Fruit fly (Drosophila melanogaster) whole organism, embryonic: ENCODE data around the gene CG14207.

ENCODE experiments used
- Antp ChIP-seq: fragments of 200-800 bp; sonication (Bioruptor generic); optimal IDR thresholded peaks from 3 replicates; lab custom pipeline; 2016; ENCODE audit warnings: missing biosample characterization, missing genetic modification characterization
- Atf-2 ChIP-seq: fragments of 200-800 bp; sonication (Bioruptor generic); optimal IDR thresholded peaks from 2 replicates; lab custom pipeline; 2016; ENCODE audit warnings: missing biosample characterization, missing genetic modification characterization
- CG10147 ChIP-seq: fragments of 200-800 bp; sonication (Bioruptor generic); optimal IDR thresholded peaks from 2 replicates; lab custom pipeline; 2019; ENCODE audit warnings: missing biosample characterization, mild to moderate bottlenecking, missing genetic modification characterization, moderate library complexity
- CG1024 ChIP-seq: fragments of 200-800 bp; sonication (Bioruptor generic); IDR thresholded peaks from 2 replicates; pipeline ENCODE4 v1.3.6; 2022; ENCODE audit warnings: missing biosample characterization, missing genetic modification characterization
- CG10543 ChIP-seq: fragments of 200-800 bp; sonication (Bioruptor generic); optimal IDR thresholded peaks from 3 replicates; lab custom pipeline; 2017; ENCODE audit warnings: missing biosample characterization, mild to moderate bottlenecking, missing genetic modification characterization, moderate library complexity
- CG11696 ChIP-seq: fragments of 200-800 bp; sonication (Bioruptor generic); IDR thresholded peaks from 2 replicates; pipeline ENCODE4 v1.3.6; 2022; ENCODE audit warnings: missing biosample characterization, missing genetic modification characterization
- CG12942 ChIP-seq: fragments of 200-800 bp; sonication (Bioruptor generic); optimal IDR thresholded peaks from 3 replicates; lab custom pipeline; 2016; ENCODE audit warnings: missing biosample characterization, missing genetic modification characterization
- CG13424 ChIP-seq: fragments of 200-800 bp; sonication (Bioruptor generic); optimal IDR thresholded peaks from 2 replicates; lab custom pipeline; 2019; ENCODE audit warnings: missing biosample characterization, mild to moderate bottlenecking, missing genetic modification characterization, moderate library complexity
- CG14441 ChIP-seq: fragments of 200-800 bp; sonication (Bioruptor generic); IDR thresholded peaks from 2 replicates; pipeline ENCODE4 v1.3.6; 2022; ENCODE audit warnings: missing biosample characterization, missing genetic modification characterization
- CG16779 ChIP-seq: fragments of 200-800 bp; sonication (Bioruptor generic); IDR thresholded peaks from 2 replicates; pipeline ENCODE4 v1.3.6; 2022; ENCODE audit warnings: missing biosample characterization, missing genetic modification characterization
- CG17802 ChIP-seq: fragments of 200-800 bp; sonication (Bioruptor generic); optimal IDR thresholded peaks from 2 replicates; lab custom pipeline; 2018; ENCODE audit warnings: missing biosample characterization, mild to moderate bottlenecking, missing genetic modification characterization, moderate library complexity
- CG18764 ChIP-seq: fragments of 200-800 bp; sonication (Bioruptor generic); optimal IDR thresholded peaks from 3 replicates; lab custom pipeline; 2016; ENCODE audit warnings: missing biosample characterization, missing genetic modification characterization
- CG4360 ChIP-seq: fragments of 200-800 bp; sonication (Bioruptor generic); IDR thresholded peaks from 2 replicates; pipeline ENCODE4 v1.3.6; 2022; ENCODE audit warnings: missing biosample characterization, missing genetic modification characterization
- CG4424 ChIP-seq: fragments of 200-800 bp; sonication (Bioruptor generic); optimal IDR thresholded peaks from 3 replicates; lab custom pipeline; 2016; ENCODE audit warnings: missing biosample characterization, missing genetic modification characterization
- CG4707 ChIP-seq: fragments of 200-800 bp; sonication (Bioruptor generic); optimal IDR thresholded peaks from 2 replicates; lab custom pipeline; 2018; ENCODE audit warnings: missing biosample characterization, mild to moderate bottlenecking, missing genetic modification characterization, moderate library complexity
- CG4820 ChIP-seq: fragments of 200-800 bp; sonication (Bioruptor generic); optimal IDR thresholded peaks from 3 replicates; lab custom pipeline; 2016; ENCODE audit warnings: missing biosample characterization, missing genetic modification characterization
- CG7372 ChIP-seq: fragments of 200-800 bp; sonication (Bioruptor generic); IDR thresholded peaks from 2 replicates; pipeline ENCODE4 v1.3.6; 2022; ENCODE audit warnings: missing biosample characterization, missing genetic modification characterization
- CG7786 ChIP-seq: fragments of 200-800 bp; sonication (Bioruptor generic); optimal IDR thresholded peaks from 2 replicates; lab custom pipeline; 2016; ENCODE audit warnings: missing biosample characterization, missing genetic modification characterization
- CG9797 ChIP-seq: fragments of 200-800 bp; sonication (Bioruptor generic); optimal IDR thresholded peaks from 3 replicates; lab custom pipeline; 2018; ENCODE audit warnings: missing biosample characterization, mild to moderate bottlenecking, missing genetic modification characterization
- CTCF ChIP-seq: fragments of 200-800 bp; sonication (Bioruptor generic); optimal IDR thresholded peaks from 2 replicates; lab custom pipeline; 2017; ENCODE audit warnings: missing biosample characterization, mild to moderate bottlenecking, missing genetic modification characterization, moderate library complexity
- Chrac-16 ChIP-seq: fragments of 200-800 bp; sonication (Bioruptor generic); optimal IDR thresholded peaks from 3 replicates; lab custom pipeline; 2016; ENCODE audit warnings: missing biosample characterization, missing genetic modification characterization
- D19B ChIP-seq: fragments of 200-800 bp; sonication (Bioruptor generic); optimal IDR thresholded peaks from 2 replicates; lab custom pipeline; 2017; ENCODE audit warnings: missing biosample characterization, mild to moderate bottlenecking, missing genetic modification characterization
- Gsc ChIP-seq: fragments of 200-800 bp; sonication (Bioruptor generic); IDR thresholded peaks from 2 replicates; pipeline ENCODE4 v1.3.6; 2022; ENCODE audit warnings: missing biosample characterization, missing genetic modification characterization
- Meics ChIP-seq: fragments of 200-800 bp; sonication (Bioruptor generic); optimal IDR thresholded peaks from 2 replicates; lab custom pipeline; 2017; ENCODE audit warnings: missing biosample characterization, mild to moderate bottlenecking, missing genetic modification characterization
- Oli ChIP-seq: fragments of 200-800 bp; sonication (Bioruptor generic); optimal IDR thresholded peaks from 2 replicates; lab custom pipeline; 2018; ENCODE audit warnings: missing biosample characterization, mild to moderate bottlenecking, missing genetic modification characterization, moderate library complexity
- Spps ChIP-seq: fragments of 200-800 bp; sonication (Bioruptor generic); optimal IDR thresholded peaks from 2 replicates; lab custom pipeline; 2018; ENCODE audit warnings: missing biosample characterization, mild to moderate bottlenecking, missing genetic modification characterization
- Ssrp ChIP-seq: fragments of 200-800 bp; sonication (Bioruptor generic); optimal IDR thresholded peaks from 2 replicates; lab custom pipeline; 2018; ENCODE audit warnings: missing biosample characterization, mild to moderate bottlenecking, missing genetic modification characterization, moderate library complexity
- Stat92E ChIP-seq, 3 experiments: fragments of >200 bp in 2 of 3; fragments of 200-800 bp in 1 of 3; sonication (Bioruptor generic) in 1 of 3; optimal IDR thresholded peaks; 2 replicates each; lab custom pipeline; 2017 to 2019; ENCODE audit warnings: missing biosample characterization in 3 of 3, missing genetic modification characterization in 3 of 3, mild to moderate bottlenecking in 1 of 3, moderate library complexity in 1 of 3
- Trl ChIP-seq, 3 experiments: fragments of >200 bp in 2 of 3; fragments of 200-800 bp in 1 of 3; sonication (Bioruptor generic) in 1 of 3; optimal IDR thresholded peaks; 2 replicates in 1 of 3; 3 replicates in 2 of 3; lab custom pipeline; 2016 to 2017; ENCODE audit warnings: missing biosample characterization in 1 of 3, missing genetic modification characterization in 1 of 3
- Xrp1 ChIP-seq: fragments of 200-800 bp; sonication (Bioruptor generic); IDR thresholded peaks from 2 replicates; pipeline ENCODE4 v1.3.6; 2022; ENCODE audit warnings: missing biosample characterization, missing genetic modification characterization
- ara ChIP-seq: fragments of 200-800 bp; sonication (Bioruptor generic); IDR thresholded peaks from 2 replicates; pipeline ENCODE4 v1.3.6; 2022; ENCODE audit warnings: missing biosample characterization, missing genetic modification characterization
- cato ChIP-seq: fragments of 200-800 bp; sonication (Bioruptor generic); optimal IDR thresholded peaks from 2 replicates; lab custom pipeline; 2016; ENCODE audit warnings: missing biosample characterization, missing genetic modification characterization, borderline replicate concordance
- crol ChIP-seq: fragments of 200-800 bp; sonication (Bioruptor generic); IDR thresholded peaks from 2 replicates; pipeline ENCODE4 v1.3.6; 2022; ENCODE audit warnings: missing biosample characterization, missing genetic modification characterization
- dimm ChIP-seq: fragments of 200-800 bp; sonication (Bioruptor generic); IDR thresholded peaks from 2 replicates; pipeline ENCODE4 v1.3.6; 2022; ENCODE audit warnings: missing biosample characterization, missing genetic modification characterization
- dpn ChIP-seq, 2 experiments: fragments of 200-800 bp; sonication (Bioruptor generic); optimal IDR thresholded peaks; 3 replicates each; lab custom pipeline; 2016; ENCODE audit warnings: missing biosample characterization in 2 of 2, missing genetic modification characterization in 2 of 2
- gsb ChIP-seq: fragments of 200-800 bp; sonication (Bioruptor generic); IDR thresholded peaks from 2 replicates; pipeline ENCODE4 v1.3.6; 2022; ENCODE audit warnings: missing biosample characterization, missing genetic modification characterization
- kni ChIP-seq: fragments of 200-800 bp; sonication (Bioruptor generic); optimal IDR thresholded peaks from 3 replicates; lab custom pipeline; 2017; ENCODE audit warnings: mild to moderate bottlenecking, missing biosample characterization, missing genetic modification reagents, missing genetic modification characterization
- lmd ChIP-seq: fragments of 200-800 bp; sonication (Bioruptor generic); IDR thresholded peaks from 2 replicates; pipeline ENCODE4 v1.3.6; 2022; ENCODE audit warnings: missing biosample characterization, missing genetic modification characterization
- lola ChIP-seq, 3 experiments: fragments of >200 bp in 2 of 3; fragments of 200-800 bp in 1 of 3; sonication (Bioruptor generic) in 1 of 3; optimal IDR thresholded peaks; 2 replicates each; lab custom pipeline; 2017 to 2019; ENCODE audit warnings: missing biosample characterization in 3 of 3, missing genetic modification characterization in 3 of 3, mild to moderate bottlenecking in 1 of 3, moderate library complexity in 1 of 3
- mam ChIP-seq: fragments of 200-800 bp; sonication (Bioruptor generic); optimal IDR thresholded peaks from 3 replicates; lab custom pipeline; 2016; ENCODE audit warnings: missing biosample characterization, missing genetic modification characterization
- org-1 ChIP-seq: fragments of 200-800 bp; sonication (Bioruptor generic); optimal IDR thresholded peaks from 2 replicates; lab custom pipeline; 2017; ENCODE audit warnings: missing biosample characterization, missing genetic modification characterization
- pnt ChIP-seq: fragments of 200-800 bp; sonication (Bioruptor generic); optimal IDR thresholded peaks from 3 replicates; lab custom pipeline; 2016; ENCODE audit warnings: missing biosample characterization, missing genetic modification characterization
- run ChIP-seq: fragments of 200-800 bp; sonication (Bioruptor generic); optimal IDR thresholded peaks from 3 replicates; lab custom pipeline; 2018; ENCODE audit warnings: missing biosample characterization, mild to moderate bottlenecking, missing genetic modification characterization
- schlank ChIP-seq: fragments of 200-800 bp; sonication (Bioruptor generic); optimal IDR thresholded peaks from 2 replicates; lab custom pipeline; 2018; ENCODE audit warnings: missing biosample characterization, mild to moderate bottlenecking, missing genetic modification characterization
- slou ChIP-seq: fragments of 200-800 bp; sonication (Bioruptor generic); optimal IDR thresholded peaks from 3 replicates; lab custom pipeline; 2016; ENCODE audit warnings: missing biosample characterization, missing genetic modification characterization
- trem ChIP-seq: fragments of 200-800 bp; optimal IDR thresholded peaks from 3 replicates; lab custom pipeline; 2019; ENCODE audit warnings: missing biosample characterization, mild to moderate bottlenecking, missing genetic modification characterization, moderate library complexity
- twi ChIP-seq: fragments of 200-800 bp; optimal IDR thresholded peaks from 2 replicates; lab custom pipeline; 2019; ENCODE audit warnings: missing biosample characterization, mild to moderate bottlenecking, missing genetic modification characterization, moderate library complexity
- tx ChIP-seq: fragments of 200-800 bp; sonication (Bioruptor generic); optimal IDR thresholded peaks from 2 replicates; lab custom pipeline; 2016; ENCODE audit warnings: missing biosample characterization, missing genetic modification characterization
- unc-4 ChIP-seq: fragments of 200-800 bp; sonication (Bioruptor generic); IDR thresholded peaks from 2 replicates; pipeline ENCODE4 v1.3.6; 2022; ENCODE audit warnings: missing biosample characterization, missing genetic modification characterization; ENCODE audit not compliant: partially characterized antibody
- vvl ChIP-seq: fragments of 200-800 bp; sonication (Bioruptor generic); IDR thresholded peaks from 2 replicates; pipeline ENCODE4 v1.3.6; 2022; ENCODE audit warnings: missing biosample characterization, missing genetic modification characterization
- zf30C ChIP-seq: fragments of 200-800 bp; sonication (Bioruptor generic); optimal IDR thresholded peaks from 3 replicates; lab custom pipeline; 2018; ENCODE audit warnings: missing biosample characterization, mild to moderate bottlenecking, missing genetic modification characterization

Gene CG14207

dm6 chrX:19642819-19643504 lies 38.0 kb downstream of the CG14207 start, which contains the start of the genes CG12237 and Sec61gamma (continued):
- TF ChIP-seq Spps (tag; lab: Kevin White, UChicago) (no peak), CG13424 (tag; lab: Kevin White, UChicago) (no peak), cato (GFP tag; lab: Kevin White, UChicago) (no peak), vvl (GFP tag; lab: Robert Waterston, UW) (peak; percentile 57; the same call in 1 of the 2 replicates), Oli (tag; lab: Kevin White, UChicago) (no peak), CG10147 (no peak), ara (GFP tag; lab: Robert Waterston, UW) (no peak), D19B (GFP tag; lab: Kevin White, UChicago) (no peak), CG4820 (GFP tag; lab: Kevin White, UChicago) (no peak), Trl (optimal IDR thresholded peaks at IDR 0.05; lab: Kevin White, UChicago) (no peak), Trl (GFP tag; optimal IDR thresholded peaks at IDR 0.05; lab: Kevin White, UChicago) (peak; percentile 18), dpn (GFP tag; optimal IDR thresholded peaks at IDR 0.05; lab: Kevin White, UChicago) (peak in 1 of 2 experiments; percentile 48), CG14441 (GFP tag; lab: Robert Waterston, UW) (no peak), Atf-2 (GFP tag; lab: Kevin White, UChicago) (no peak), CG9797 (GFP tag; lab: Kevin White, UChicago) (peak; percentile 31), org-1 (GFP tag; lab: Kevin White, UChicago) (no peak), crol (GFP tag; lab: Robert Waterston, UW) (no peak), Gsc (GFP tag; lab: Robert Waterston, UW) (no peak), zf30C (no peak), Ssrp (tag; lab: Kevin White, UChicago) (no peak), CTCF (GFP tag; lab: Kevin White, UChicago) (no peak), CG12942 (GFP tag; lab: Kevin White, UChicago) (no peak), lmd (GFP tag; lab: Robert Waterston, UW) (no peak; the same call in 1 of the 2 replicates), CG17802 (tag; lab: Kevin White, UChicago) (peak; percentile 15), tx (GFP tag; lab: Kevin White, UChicago) (no peak), slou (GFP tag; lab: Kevin White, UChicago) (no peak), unc-4 (GFP tag; lab: Robert Waterston, UW) (no peak), lola (GFP tag; optimal IDR thresholded peaks at IDR 0.05; lab: Kevin White, UChicago) (no peak), run (tag; lab: Kevin White, UChicago) (no peak), mam (GFP tag; lab: Kevin White, UChicago) (peak; percentile 37), schlank (tag; lab: Kevin White, UChicago) (no peak), dimm (GFP tag; lab: Robert Waterston, UW) (no peak), kni (GFP tag; lab: Kevin White, UChicago) (no peak), pnt (GFP tag; lab: Kevin White, UChicago) (no peak), Stat92E (GFP tag; optimal IDR thresholded peaks at IDR 0.05; lab: Kevin White, UChicago) (peak in 1 of 3 experiments; percentile 56), CG18764 (GFP tag; lab: Kevin White, UChicago) (no peak), CG11696 (GFP tag; lab: Robert Waterston, UW) (no peak), Meics (GFP tag; lab: Kevin White, UChicago) (peak; percentile 49), Xrp1 (GFP tag; lab: Robert Waterston, UW) (no peak), CG10543 (GFP tag; lab: Kevin White, UChicago) (no peak), CG1024 (GFP tag; lab: Robert Waterston, UW) (no peak), twi (tag; lab: Kevin White, UChicago) (no peak), Antp (GFP tag; lab: Kevin White, UChicago) (peak; percentile 28), CG7786 (GFP tag; lab: Kevin White, UChicago) (no peak), gsb (no peak), Chrac-16 (GFP tag; lab: Kevin White, UChicago) (no peak), CG4707 (GFP tag; lab: Kevin White, UChicago) (no peak), CG4360 (GFP tag; lab: Robert Waterston, UW) (no peak), CG7372 (GFP tag; lab: Robert Waterston, UW) (no peak), trem (tag; lab: Kevin White, UChicago) (peak; percentile 30), CG4424 (GFP tag; lab: Kevin White, UChicago) (no peak), CG16779 (no peak)
